Worm (Caenorhabditis elegans): Measurements from ENCODE around the gene C52B9.4.

Gene C52B9.4

ce11 chrX:4246867-4247591 lies 13.4 kb upstream of the C52B9.4 start, which contains the start of gene F48D6.4:
TSS of gene F48D6.4 (minus strand) at chrX:4247212.
- TF ChIP-seq zip-8 (tag; optimal IDR thresholded peaks at IDR 0.05), result no peak
- TF ChIP-seq hlh-1 (tag; optimal IDR thresholded peaks at IDR 0.05), result peak; percentile 41

- TF ChIP-seq bed-3 (GFP tag; optimal IDR thresholded peaks at IDR 0.05) (no peak), snpc-4 (tag; optimal IDR thresholded peaks at IDR 0.05) (no peak), mab-5 (tag; optimal IDR thresholded peaks at IDR 0.05) (no peak), mls-2 (tag; optimal IDR thresholded peaks at IDR 0.05) (no peak), nhr-237 (tag; optimal IDR thresholded peaks at IDR 0.05) (no peak), nhr-76 (tag; optimal IDR thresholded peaks at IDR 0.05) (no peak), unc-120 (tag; optimal IDR thresholded peaks at IDR 0.05; ENCODE audit: poor library complexity, severe bottlenecking) (no peak), mep-1 (tag; optimal IDR thresholded peaks at IDR 0.05) (no peak), tbx-8 (GFP tag; optimal IDR thresholded peaks at IDR 0.05) (no peak), unc-62 (GFP tag; optimal IDR thresholded peaks at IDR 0.05) (no peak), nhr-28 (tag; optimal IDR thresholded peaks at IDR 0.05) (no peak), nhr-2 (tag; optimal IDR thresholded peaks at IDR 0.05) (no peak), ces-1 (GFP tag; optimal IDR thresholded peaks at IDR 0.05) (no peak), lin-32 (GFP tag; optimal IDR thresholded peaks at IDR 0.05) (no peak), pha-4 (tag; optimal IDR thresholded peaks at IDR 0.05) (no peak), hlh-1 (tag; optimal IDR thresholded peaks at IDR 0.05) (no peak), ceh-39 (tag; optimal IDR thresholded peaks at IDR 0.05) (no peak)
These were observed 12.0 kb upstream of the C52B9.4 start for ce11 chrX:4248417-4248816.

ce11 chrX:4248949-4249348 lies 11.5 kb upstream of the C52B9.4 start, which contains the start of gene hlh-13:
TSS of gene hlh-13 (plus strand) at chrX:4249249.
- TF ChIP-seq zip-8 (tag; optimal IDR thresholded peaks at IDR 0.05) (no peak), ztf-11 (tag; optimal IDR thresholded peaks at IDR 0.05) (no peak), blmp-1 (tag; optimal IDR thresholded peaks at IDR 0.05) (no peak), hlh-1 (tag; optimal IDR thresholded peaks at IDR 0.05) (no peak), nhr-76 (tag; optimal IDR thresholded peaks at IDR 0.05) (no peak), flh-1 (GFP tag; optimal IDR thresholded peaks at IDR 0.05) (no peak), nhr-237 (tag; optimal IDR thresholded peaks at IDR 0.05) (no peak)

ce11 chrX:4252047-4252446 lies 8.4 kb upstream of the C52B9.4 start, which contains the start of gene srv-5:
TSS of gene srv-5 (plus strand) at chrX:4252347.
- TF ChIP-seq flh-1 (GFP tag; optimal IDR thresholded peaks at IDR 0.05), result no peak
- TF ChIP-seq blmp-1 (tag; optimal IDR thresholded peaks at IDR 0.05), result no peak
- TF ChIP-seq pha-4 (tag; optimal IDR thresholded peaks at IDR 0.05), result no peak
- TF ChIP-seq drap-1 (GFP tag; optimal IDR thresholded peaks at IDR 0.05), result no peak
- no peak for TF ChIP-seq zip-8 (tag; optimal IDR thresholded peaks at IDR 0.05)
- TF ChIP-seq hlh-1 (tag; optimal IDR thresholded peaks at IDR 0.05), result no peak
- no peak for TF ChIP-seq tbx-8 (GFP tag; optimal IDR thresholded peaks at IDR 0.05)
- no peak for TF ChIP-seq nhr-2 (tag; optimal IDR thresholded peaks at IDR 0.05)
- TF ChIP-seq unc-39 (tag; optimal IDR thresholded peaks at IDR 0.05), result no peak
- no peak for TF ChIP-seq lsy-2 (tag; optimal IDR thresholded peaks at IDR 0.05)
- no peak for TF ChIP-seq ces-1 (GFP tag; optimal IDR thresholded peaks at IDR 0.05)
- TF ChIP-seq snpc-4 (tag; optimal IDR thresholded peaks at IDR 0.05), result no peak
- no peak for TF ChIP-seq unc-62 (GFP tag; optimal IDR thresholded peaks at IDR 0.05)
- no peak for TF ChIP-seq lin-32 (GFP tag; optimal IDR thresholded peaks at IDR 0.05)
- TF ChIP-seq ceh-83 (GFP tag; optimal IDR thresholded peaks at IDR 0.05), result no peak
- TF ChIP-seq ztf-11 (tag; optimal IDR thresholded peaks at IDR 0.05), result no peak
- no peak for TF ChIP-seq nhr-28 (tag; optimal IDR thresholded peaks at IDR 0.05)
- TF ChIP-seq lin-13 (tag; optimal IDR thresholded peaks at IDR 0.05), result no peak
- no peak for TF ChIP-seq mab-5 (tag; optimal IDR thresholded peaks at IDR 0.05)

- TF ChIP-seq nhr-237 (tag; optimal IDR thresholded peaks at IDR 0.05) (no peak), bed-3 (GFP tag; optimal IDR thresholded peaks at IDR 0.05) (no peak), ztf-11 (tag; optimal IDR thresholded peaks at IDR 0.05) (no peak), pha-4 (tag; optimal IDR thresholded peaks at IDR 0.05) (no peak), tbx-8 (GFP tag; optimal IDR thresholded peaks at IDR 0.05) (no peak), ceh-43 (GFP tag; optimal IDR thresholded peaks at IDR 0.05) (no peak), mab-5 (tag; optimal IDR thresholded peaks at IDR 0.05) (no peak), ceh-39 (tag; optimal IDR thresholded peaks at IDR 0.05) (peak; percentile 29), mep-1 (tag; optimal IDR thresholded peaks at IDR 0.05) (no peak), cnd-1 (tag; optimal IDR thresholded peaks at IDR 0.05) (peak; percentile 40), lsy-2 (tag; optimal IDR thresholded peaks at IDR 0.05) (no peak), nhr-2 (tag; optimal IDR thresholded peaks at IDR 0.05) (no peak), elt-1 (tag; optimal IDR thresholded peaks at IDR 0.05; ENCODE audit: borderline replicate concordance, insufficient read depth) (no peak), lin-32 (GFP tag; optimal IDR thresholded peaks at IDR 0.05) (no peak), lin-13 (tag; optimal IDR thresholded peaks at IDR 0.05) (peak; percentile 7), unc-120 (tag; optimal IDR thresholded peaks at IDR 0.05; ENCODE audit: poor library complexity, severe bottlenecking) (no peak), ceh-83 (GFP tag; optimal IDR thresholded peaks at IDR 0.05) (no peak), mls-2 (tag; optimal IDR thresholded peaks at IDR 0.05) (no peak), unc-62 (GFP tag; optimal IDR thresholded peaks at IDR 0.05) (no peak), hlh-1 (tag; optimal IDR thresholded peaks at IDR 0.05) (peak; percentile 21), unc-39 (tag; optimal IDR thresholded peaks at IDR 0.05) (no peak), sem-2 (GFP tag; optimal IDR thresholded peaks at IDR 0.05) (no peak), nhr-12 (tag; optimal IDR thresholded peaks at IDR 0.05) (no peak), nhr-28 (tag; optimal IDR thresholded peaks at IDR 0.05) (no peak), blmp-1 (tag; optimal IDR thresholded peaks at IDR 0.05) (no peak), nhr-76 (tag; optimal IDR thresholded peaks at IDR 0.05) (no peak), drap-1 (GFP tag; optimal IDR thresholded peaks at IDR 0.05) (no peak), ces-1 (GFP tag; optimal IDR thresholded peaks at IDR 0.05) (peak; percentile 28)
These were observed 5.7 kb upstream of the C52B9.4 start, which contains the start of gene taf-11.1 for ce11 chrX:4254782-4255181. TSS of gene taf-11.1 (plus strand) at chrX:4255170.
